Fruit fly (Drosophila melanogaster): ENCODE measurements around the gene AOX3.

dm6 chr3R:15557308-15557707, 9.3 kb upstream of the AOX3 start:
- TF ChIP-seq usp (GFP tag; optimal IDR thresholded peaks at IDR 0.05) (no peak), sage (GFP tag; optimal IDR thresholded peaks at IDR 0.05) (no peak), OdsH (GFP tag; optimal IDR thresholded peaks at IDR 0.05) (no peak), h (GFP tag; optimal IDR thresholded peaks at IDR 0.05) (no peak), Dfd (GFP tag; optimal IDR thresholded peaks at IDR 0.05) (no peak), Myc (optimal IDR thresholded peaks at IDR 0.05) (no peak), pan (optimal IDR thresholded peaks at IDR 0.05) (no peak), rgr (GFP tag; optimal IDR thresholded peaks at IDR 0.05) (no peak), fru (GFP tag; optimal IDR thresholded peaks at IDR 0.05) (no peak), CrebA (GFP tag; optimal IDR thresholded peaks at IDR 0.05; ENCODE audit: borderline replicate concordance) (no peak), Abd-B (GFP tag; optimal IDR thresholded peaks at IDR 0.05) (no peak), Sp1 (GFP tag; optimal IDR thresholded peaks at IDR 0.05) (no peak)
